Worm (Caenorhabditis elegans): ENCODE results near the gene C23G10.10.

DNA sequence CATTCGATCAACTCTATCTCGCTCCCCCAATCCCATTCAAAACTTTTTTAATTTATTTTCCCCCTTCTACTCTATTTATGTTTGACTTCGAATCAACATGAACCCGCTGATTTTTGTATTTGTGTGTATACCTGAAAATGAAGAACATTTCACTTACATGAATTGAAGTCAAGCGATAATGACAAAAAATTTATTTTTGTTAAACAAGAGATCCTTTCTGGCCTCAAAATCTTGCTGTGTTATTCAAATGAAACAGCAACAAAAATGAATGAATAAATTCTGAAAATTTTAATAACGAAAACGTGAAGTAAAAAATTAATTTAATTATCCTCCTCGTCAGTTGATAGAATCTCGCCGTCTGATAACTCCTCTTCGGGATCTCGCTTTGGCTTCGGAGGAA is 11.4 kb downstream of the C23G10.10 start:
- TF ChIP-seq lin-35 (GFP tag; optimal IDR thresholded peaks at IDR 0.05): no peak
- no peak for TF ChIP-seq bed-1 (GFP tag; IDR thresholded peaks at IDR 0.05)
- TF ChIP-seq tbx-9 (tag; optimal IDR thresholded peaks at IDR 0.05; ENCODE audit: borderline replicate concordance): no peak
- no peak for TF ChIP-seq ztf-6 (GFP tag; IDR thresholded peaks at IDR 0.05)
- no peak for TF ChIP-seq ama-1 (optimal IDR thresholded peaks at IDR 0.05)
- peak; percentile 53 to 65 for TF ChIP-seq ama-1 (GFP tag; optimal IDR thresholded peaks at IDR 0.05)
- TF ChIP-seq mcd-1 (GFP tag; IDR thresholded peaks at IDR 0.05): no peak
- no peak for TF ChIP-seq unc-62 (GFP tag; optimal IDR thresholded peaks at IDR 0.05)
- no peak for TF ChIP-seq lag-1 (GFP tag; IDR thresholded peaks at IDR 0.05)
- TF ChIP-seq let-607 (tag; optimal IDR thresholded peaks at IDR 0.05): no peak
- TF ChIP-seq hmg-20 (GFP tag; IDR thresholded peaks at IDR 0.05): no peak
